Fruit fly (Drosophila melanogaster) whole organism, prepupa: Measurements from ENCODE around the gene CARPB.

Source experiments
- CG10669 ChIP-seq: fragments of 200-800 bp; sonication (Bioruptor generic); optimal IDR thresholded peaks from 3 replicates; lab custom pipeline; 2018; ENCODE audit warnings: missing biosample characterization, mild to moderate bottlenecking, missing genetic modification characterization, moderate library complexity
- CG11762 ChIP-seq: fragments of 200-800 bp; sonication (Bioruptor generic); optimal IDR thresholded peaks from 3 replicates; lab custom pipeline; 2016; ENCODE audit warnings: missing biosample characterization, missing genetic modification characterization; ENCODE audit not compliant: insufficient read depth
- CG11902 ChIP-seq: fragments of 200-800 bp; sonication (Bioruptor generic); optimal IDR thresholded peaks from 3 replicates; lab custom pipeline; 2016; ENCODE audit warnings: missing biosample characterization, missing genetic modification characterization
- CG15336 ChIP-seq: fragments of 200-800 bp; sonication (Bioruptor generic); IDR thresholded peaks from 2 replicates; pipeline ENCODE4 v1.3.6; 2022; ENCODE audit warnings: missing biosample characterization, missing genetic modification characterization
- CG32006 ChIP-seq: fragments of 200-800 bp; sonication (Bioruptor generic); optimal IDR thresholded peaks from 3 replicates; lab custom pipeline; 2017; ENCODE audit warnings: missing biosample characterization, mild to moderate bottlenecking, missing genetic modification characterization
- CG4318 ChIP-seq: fragments of 200-800 bp; sonication (Bioruptor generic); optimal IDR thresholded peaks from 3 replicates; lab custom pipeline; 2017; ENCODE audit warnings: missing biosample characterization, mild to moderate bottlenecking, missing genetic modification characterization
- CG6163 ChIP-seq: fragments of 200-800 bp; sonication (Bioruptor generic); IDR thresholded peaks from 3 replicates; pipeline ENCODE4 v1.3.6; 2022; ENCODE audit warnings: missing biosample characterization, missing genetic modification characterization
- CG6792 ChIP-seq: fragments of 200-800 bp; sonication (Bioruptor generic); optimal IDR thresholded peaks from 3 replicates; lab custom pipeline; 2016; ENCODE audit warnings: missing biosample characterization, missing genetic modification characterization
- CG7368 ChIP-seq: fragments of 200-800 bp; sonication (Bioruptor generic); optimal IDR thresholded peaks from 3 replicates; lab custom pipeline; 2016; ENCODE audit warnings: missing biosample characterization, missing genetic modification characterization
- CG8319 ChIP-seq: fragments of 200-800 bp; sonication (Bioruptor generic); optimal IDR thresholded peaks from 3 replicates; lab custom pipeline; 2016; ENCODE audit warnings: missing biosample characterization, missing genetic modification characterization
- CG8632 ChIP-seq: fragments of 200-800 bp; sonication (Bioruptor generic); optimal IDR thresholded peaks from 3 replicates; lab custom pipeline; 2016; ENCODE audit warnings: missing biosample characterization, missing genetic modification characterization
- Eip75B ChIP-seq: fragments of 200-800 bp; sonication (Bioruptor generic); optimal IDR thresholded peaks from 3 replicates; lab custom pipeline; 2016; ENCODE audit warnings: missing biosample characterization, missing genetic modification characterization
- Eip93F ChIP-seq: fragments of 200-800 bp; sonication (Bioruptor generic); optimal IDR thresholded peaks from 2 replicates; lab custom pipeline; 2016; ENCODE audit warnings: missing biosample characterization, mild to moderate bottlenecking, missing genetic modification characterization
- Gug ChIP-seq: fragments of 200-800 bp; sonication (Bioruptor generic); IDR thresholded peaks from 2 replicates; pipeline ENCODE4 v1.3.6; 2022; ENCODE audit warnings: missing biosample characterization, missing genetic modification characterization
- Hr38 ChIP-seq: sonication (Bioruptor generic); optimal IDR thresholded peaks from 2 replicates; lab custom pipeline; 2016; ENCODE audit warnings: missing biosample characterization, missing genetic modification characterization
- Hr39 ChIP-seq: fragments of 200-800 bp; sonication (Bioruptor generic); optimal IDR thresholded peaks from 2 replicates; lab custom pipeline; 2016; ENCODE audit warnings: missing biosample characterization, missing genetic modification characterization
- Lpt ChIP-seq: fragments of 200-800 bp; sonication (Bioruptor generic); optimal IDR thresholded peaks from 3 replicates; lab custom pipeline; 2016; ENCODE audit warnings: missing biosample characterization, missing genetic modification characterization
- Met ChIP-seq: fragments of 200-800 bp; sonication (Bioruptor generic); optimal IDR thresholded peaks from 3 replicates; lab custom pipeline; 2016; ENCODE audit warnings: missing biosample characterization, missing genetic modification characterization
- Smox ChIP-seq: fragments of 200-800 bp; sonication (Bioruptor generic); optimal IDR thresholded peaks from 3 replicates; lab custom pipeline; 2016; ENCODE audit warnings: missing biosample characterization, missing genetic modification characterization
- Sox14 ChIP-seq: fragments of 200-800 bp; sonication (Bioruptor generic); optimal IDR thresholded peaks from 3 replicates; lab custom pipeline; 2016; ENCODE audit warnings: missing biosample characterization, missing genetic modification characterization
- Sox15 ChIP-seq: fragments of 200-800 bp; sonication (Bioruptor generic); optimal IDR thresholded peaks from 3 replicates; lab custom pipeline; 2016; ENCODE audit warnings: missing biosample characterization, missing genetic modification characterization
- achi ChIP-seq: fragments of 200-800 bp; sonication (Bioruptor generic); optimal IDR thresholded peaks from 3 replicates; lab custom pipeline; 2016; ENCODE audit warnings: missing biosample characterization, missing genetic modification characterization
- acj6 ChIP-seq: fragments of 200-800 bp; sonication (Bioruptor generic); optimal IDR thresholded peaks from 3 replicates; lab custom pipeline; 2016; ENCODE audit warnings: missing biosample characterization, missing genetic modification characterization
- cyc ChIP-seq: fragments of 200-800 bp; sonication (Bioruptor generic); optimal IDR thresholded peaks from 3 replicates; lab custom pipeline; 2016; ENCODE audit warnings: missing biosample characterization, missing genetic modification characterization
- dac ChIP-seq: fragments of 200-800 bp; sonication (Bioruptor generic); optimal IDR thresholded peaks from 2 replicates; lab custom pipeline; 2017; ENCODE audit warnings: missing biosample characterization, mild to moderate bottlenecking, missing genetic modification characterization
- dsx ChIP-seq: fragments of 200-800 bp; optimal IDR thresholded peaks from 3 replicates; lab custom pipeline; 2019; ENCODE audit warnings: missing biosample characterization, mild to moderate bottlenecking, missing genetic modification characterization, moderate library complexity; ENCODE audit not compliant: poor library complexity, severe bottlenecking
- eg ChIP-seq: fragments of 200-800 bp; sonication (Bioruptor generic); IDR thresholded peaks from 3 replicates; pipeline ENCODE4 v1.3.6; 2022; ENCODE audit warnings: missing biosample characterization, missing genetic modification characterization
- fd59A ChIP-seq: fragments of 200-800 bp; sonication (Bioruptor generic); optimal IDR thresholded peaks from 2 replicates; lab custom pipeline; 2017; ENCODE audit warnings: missing biosample characterization, mild to moderate bottlenecking, missing genetic modification characterization, missing genetic modification reagents
- fd85E ChIP-seq: fragments of 200-800 bp; sonication (Bioruptor generic); optimal IDR thresholded peaks from 3 replicates; lab custom pipeline; 2016; ENCODE audit warnings: missing biosample characterization, missing genetic modification characterization
- net ChIP-seq: fragments of 200-800 bp; sonication (Bioruptor generic); optimal IDR thresholded peaks from 3 replicates; lab custom pipeline; 2016; ENCODE audit warnings: missing biosample characterization, missing genetic modification characterization
- pdm3 ChIP-seq: fragments of 200-800 bp; sonication (Bioruptor generic); optimal IDR thresholded peaks from 3 replicates; lab custom pipeline; 2016; ENCODE audit warnings: missing biosample characterization, missing genetic modification characterization
- ss ChIP-seq, 2 experiments: fragments of 200-800 bp; sonication (Bioruptor generic); optimal IDR thresholded peaks; 2 replicates in 1 of 2; 3 replicates in 1 of 2; lab custom pipeline; 2017 to 2018; ENCODE audit warnings: mild to moderate bottlenecking in 2 of 2, missing biosample characterization in 2 of 2, missing genetic modification characterization in 2 of 2, moderate library complexity in 1 of 2
- svp ChIP-seq: fragments of 200-800 bp; sonication (Bioruptor generic); peaks from one replicate; lab custom pipeline; 2016; ENCODE audit warnings: missing biosample characterization, missing genetic modification characterization
- vri ChIP-seq: fragments of 200-800 bp; sonication (Bioruptor generic); optimal IDR thresholded peaks from 3 replicates; lab custom pipeline; 2016; ENCODE audit warnings: missing biosample characterization, mild to moderate bottlenecking, missing genetic modification characterization

The CARPB gene

dm6 chrX:9833028-9833427 is 50.0 kb downstream of the CARPB start:
- TF ChIP-seq CG32006 (GFP tag; lab: Kevin White, UChicago) (no peak), CG11902 (GFP tag; lab: Kevin White, UChicago) (no peak), CG8632 (GFP tag; lab: Kevin White, UChicago) (no peak), CG11762 (no peak), svp (GFP tag; lab: Kevin White, UChicago) (peak; percentile 98), Gug (GFP tag; lab: Robert Waterston, UW) (no peak), eg (GFP tag; lab: Robert Waterston, UW) (no peak), CG6163 (GFP tag; lab: Robert Waterston, UW) (no peak), ss (GFP tag; optimal IDR thresholded peaks at IDR 0.05; lab: Kevin White, UChicago) (peak in 1 of 2 experiments; percentile 5), Sox15 (GFP tag; lab: Kevin White, UChicago) (no peak), Smox (GFP tag; lab: Kevin White, UChicago) (no peak), Eip93F (no peak)
- TF ChIP-seq, all 60 proteins: peak for 2

DNA sequence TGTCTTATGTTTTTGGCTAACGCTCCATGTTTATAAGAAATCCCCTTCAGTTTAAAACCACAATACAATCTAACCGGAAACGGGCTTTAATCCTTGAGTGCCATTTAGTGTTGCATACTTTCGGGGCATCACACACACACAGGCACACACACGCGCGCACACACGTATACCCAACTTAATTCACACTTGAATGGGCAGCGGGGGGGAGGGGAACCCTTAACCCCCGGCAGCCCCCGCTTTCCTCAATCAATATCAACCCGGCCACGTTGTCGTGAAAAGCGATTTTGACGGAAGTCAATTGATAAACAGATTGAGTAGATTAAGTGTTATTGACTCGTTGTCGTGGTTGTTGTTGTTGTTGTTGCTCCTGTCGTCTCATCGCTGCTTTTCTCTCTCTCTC is 64.5 kb downstream of the CARPB start:
- no peak for TF ChIP-seq CG4318 (GFP tag; lab: Kevin White, UChicago)
- no peak for TF ChIP-seq dsx
- TF ChIP-seq svp (GFP tag; lab: Kevin White, UChicago) = peak; percentile 73
- TF ChIP-seq Gug (GFP tag; lab: Robert Waterston, UW) = no peak

DNA sequence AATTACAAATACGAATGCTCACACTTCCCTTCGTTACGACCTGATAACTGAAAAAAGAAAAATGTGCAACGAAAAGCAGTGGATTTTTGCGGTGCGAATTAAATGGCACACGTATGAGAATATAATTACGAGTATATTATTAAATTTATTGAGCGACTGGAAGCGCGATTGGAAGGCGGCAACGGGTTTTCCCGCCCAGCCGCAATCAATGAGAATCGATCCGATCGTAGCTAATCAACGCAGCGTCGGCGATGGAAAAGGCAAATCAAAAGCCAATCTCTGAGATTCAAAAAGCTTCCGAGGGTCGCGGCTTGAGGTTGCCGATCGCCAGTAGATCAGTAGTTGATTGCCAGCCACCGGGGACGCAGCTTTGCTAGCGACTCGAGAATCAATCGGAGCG is 81.9 kb downstream of the CARPB start, which contains the start of gene Ser7:
TSS of gene Ser7 (plus strand) at position 352 of the 400 bp plus-strand sequence.
- TF ChIP-seq CG10669 = no peak
- TF ChIP-seq Sox14 = peak; percentile 9
- peak; percentile 70 for TF ChIP-seq svp (GFP tag; lab: Kevin White, UChicago)
- TF ChIP-seq, all 60 proteins: peak for 2

DNA sequence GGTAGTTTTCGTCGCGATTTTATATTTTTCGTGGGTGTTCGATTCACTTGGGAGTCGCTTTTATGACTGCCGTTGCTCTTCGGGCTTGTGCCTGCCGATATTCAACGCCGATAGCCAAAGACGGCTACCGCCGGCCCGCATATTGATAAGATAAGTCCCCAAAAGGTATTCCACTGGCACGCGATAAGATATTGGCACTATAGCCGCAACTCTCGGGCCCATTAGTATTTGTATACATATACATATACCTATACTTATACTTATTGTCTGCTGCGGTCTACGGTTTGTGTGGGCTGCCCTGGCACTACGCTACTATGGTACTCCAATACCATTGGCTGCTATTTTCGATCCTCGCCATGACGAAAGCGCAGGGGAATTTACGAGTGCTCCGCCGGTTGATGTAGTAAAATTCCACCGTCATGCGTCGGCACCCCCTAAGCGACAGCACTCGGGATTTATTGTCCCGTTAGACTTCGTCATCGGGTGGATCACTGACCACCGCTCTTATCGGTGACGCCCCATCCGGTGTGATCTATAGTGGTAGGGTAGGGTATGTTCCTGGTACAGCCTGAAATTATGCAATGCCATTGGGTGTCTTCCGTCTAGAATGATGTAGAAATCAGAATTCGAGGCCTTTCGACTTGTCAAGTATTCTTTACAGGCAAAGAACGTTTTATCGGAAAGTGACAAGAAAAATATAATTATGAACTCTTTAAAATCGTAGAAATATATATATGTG is 85.7 kb downstream of the CARPB start, which contains the start of gene CG45060:
TSS of gene CG45060 (minus strand) at position 59 of the 739 bp plus-strand sequence.
- no peak for TF ChIP-seq CG8632 (GFP tag; lab: Kevin White, UChicago)
- TF ChIP-seq net (GFP tag; lab: Kevin White, UChicago) = no peak
- TF ChIP-seq ss (GFP tag; optimal IDR thresholded peaks at IDR 0.05; lab: Kevin White, UChicago) = no peak
- no peak for TF ChIP-seq achi (GFP tag; lab: Kevin White, UChicago)
- no peak for TF ChIP-seq Hr38 (GFP tag; lab: Kevin White, UChicago)
- TF ChIP-seq Met (GFP tag; lab: Kevin White, UChicago) = peak; percentile 2
- no peak for TF ChIP-seq acj6 (GFP tag; lab: Kevin White, UChicago)
- no peak for TF ChIP-seq Gug (GFP tag; lab: Robert Waterston, UW)
- no peak for TF ChIP-seq CG15336
- TF ChIP-seq CG8319 (GFP tag; lab: Kevin White, UChicago) = no peak
- no peak for TF ChIP-seq Smox (GFP tag; lab: Kevin White, UChicago)
- no peak for TF ChIP-seq fd59A (GFP tag; lab: Kevin White, UChicago)
- TF ChIP-seq dac (GFP tag; lab: Kevin White, UChicago) = no peak
- no peak for TF ChIP-seq cyc (GFP tag; lab: Kevin White, UChicago)
- no peak for TF ChIP-seq CG7368
- no peak for TF ChIP-seq Lpt (GFP tag; lab: Kevin White, UChicago)
- 0 out of 3 replicates have a peak, but pooled peaks have one; percentile 12 for TF ChIP-seq eg (GFP tag; lab: Robert Waterston, UW)
- TF ChIP-seq CG6792 (GFP tag; lab: Kevin White, UChicago) = no peak
- no peak for TF ChIP-seq pdm3 (GFP tag; lab: Kevin White, UChicago)
- no peak for TF ChIP-seq Hr39 (GFP tag; lab: Kevin White, UChicago)
- TF ChIP-seq vri (GFP tag; lab: Kevin White, UChicago) = peak; percentile 29
- TF ChIP-seq fd85E (GFP tag; lab: Kevin White, UChicago) = no peak
- no peak for TF ChIP-seq Eip75B (GFP tag; lab: Kevin White, UChicago)
- peak; percentile 66 for TF ChIP-seq svp (GFP tag; lab: Kevin White, UChicago)
